Worm (Caenorhabditis elegans) whole organism, early embryonic: ENCODE measurements around the gene tag-131.

Source experiments
- B0310.2 ChIP-seq: sonication (generic microtip); optimal IDR thresholded peaks from 2 replicates; lab custom pipeline; 2016; ENCODE audit warnings: mild to moderate bottlenecking, missing genetic modification characterization, missing compliant biosample characterization
- F13C5.2 ChIP-seq: sonication (generic microtip); optimal IDR thresholded peaks from 2 replicates; lab custom pipeline; 2017; ENCODE audit warnings: mild to moderate bottlenecking, missing genetic modification characterization, inconsistent platforms, missing compliant biosample characterization
- aly-1 ChIP-seq: sonication (generic microtip); optimal IDR thresholded peaks from 2 replicates; lab custom pipeline; 2016; ENCODE audit warnings: missing genetic modification characterization, missing compliant biosample characterization
- ama-1 ChIP-seq: fragments of 150-350 bp; optimal IDR thresholded peaks from 2 replicates; lab custom pipeline; 2014
- ceh-36 ChIP-seq: sonication (generic microtip); optimal IDR thresholded peaks from 2 replicates; lab custom pipeline; 2016; ENCODE audit warnings: missing genetic modification characterization, inconsistent platforms, missing compliant biosample characterization
- ets-7 ChIP-seq: sonication (generic microtip); optimal IDR thresholded peaks from 2 replicates; lab custom pipeline; 2016; ENCODE audit warnings: missing genotype, missing genetic modification characterization, missing compliant biosample characterization
- flt-1 ChIP-seq: fragments of 200-800 bp; sonication (Bioruptor generic); IDR thresholded peaks from 2 replicates; pipeline ENCODE4 v1.3.6; 2022; ENCODE audit warnings: missing genetic modification characterization, missing compliant biosample characterization
- hmbx-1 ChIP-seq: sonication (generic microtip); optimal IDR thresholded peaks from 2 replicates; lab custom pipeline; 2016; ENCODE audit warnings: mild to moderate bottlenecking, missing genetic modification characterization, missing compliant biosample characterization
- hmg-4 ChIP-seq: fragments of 200-800 bp; sonication (Bioruptor generic); optimal IDR thresholded peaks from 2 replicates; lab custom pipeline; 2018; ENCODE audit warnings: mild to moderate bottlenecking, missing genetic modification characterization, missing compliant biosample characterization
- hnd-1 ChIP-seq: sonication (generic microtip); optimal IDR thresholded peaks from 2 replicates; lab custom pipeline; 2016; ENCODE audit warnings: missing genetic modification characterization, missing compliant biosample characterization
- pes-1 ChIP-seq: fragments of 200-800 bp; sonication (Bioruptor generic); IDR thresholded peaks from 2 replicates; pipeline ENCODE4 v1.3.6; 2022; ENCODE audit warnings: missing genetic modification reagents, missing genetic modification characterization, missing compliant biosample characterization
- scrt-1 ChIP-seq: fragments of 200-800 bp; sonication (Bioruptor generic); IDR thresholded peaks from 2 replicates; pipeline ENCODE4 v1.3.6; 2022; ENCODE audit warnings: missing genetic modification characterization, missing compliant biosample characterization
- sea-1 ChIP-seq: fragments of 200-800 bp; sonication (Bioruptor generic); conservative IDR thresholded peaks from 2 replicates; pipeline ENCODE4 v1.3.6; 2022; ENCODE audit warnings: missing genetic modification characterization, missing compliant biosample characterization
- tbx-11 ChIP-seq: fragments of 200-800 bp; sonication (Bioruptor generic); IDR thresholded peaks from 2 replicates; pipeline ENCODE4 v1.3.6; 2022; ENCODE audit warnings: missing genetic modification characterization, missing compliant biosample characterization
- tbx-37 ChIP-seq: fragments of 200-800 bp; sonication (Bioruptor generic); conservative IDR thresholded peaks from 2 replicates; pipeline ENCODE4 v1.3.6; 2022; ENCODE audit warnings: missing genetic modification reagents, missing genetic modification characterization, missing compliant biosample characterization
- tra-4 ChIP-seq: sonication (generic microtip); optimal IDR thresholded peaks from 2 replicates; lab custom pipeline; 2017; ENCODE audit warnings: missing genetic modification characterization, missing compliant biosample characterization

The tag-131 gene

DNA sequence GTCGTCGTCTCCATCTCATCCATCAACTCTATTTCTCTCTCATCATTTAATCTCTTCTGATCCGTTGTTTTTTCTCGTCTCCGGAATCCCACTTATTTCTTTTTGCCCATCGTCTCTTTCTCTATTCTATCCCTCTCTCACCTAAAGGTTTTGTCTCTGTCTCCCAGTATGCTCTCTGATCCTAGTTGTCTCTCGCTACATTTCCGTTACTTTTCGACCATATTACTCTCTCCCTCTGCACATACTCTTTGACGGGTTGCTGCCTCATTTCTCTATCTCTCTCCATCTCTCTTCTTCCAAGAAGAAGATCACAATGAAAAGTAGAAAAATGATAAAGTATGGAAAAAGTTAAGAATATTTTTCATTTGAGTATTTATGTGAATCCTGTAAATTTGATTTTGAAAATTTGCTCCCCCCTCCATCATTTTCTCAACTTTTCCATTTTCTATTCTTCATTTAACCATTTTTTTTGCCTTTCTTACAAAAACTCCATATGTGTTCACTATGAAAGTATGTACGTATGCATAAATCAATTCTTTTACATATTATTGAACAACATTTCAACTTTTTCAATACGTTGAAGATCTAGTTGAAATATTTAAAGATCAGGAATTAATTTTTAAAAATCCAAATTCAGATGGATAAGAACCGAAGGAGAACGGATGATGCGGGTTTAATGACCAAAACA lies at the start of gene tag-131:
Gene tag-131 (plus strand): TSS at position 638 of the 688 bp plus-strand sequence.
- TF ChIP-seq aly-1 (tag; lab: Kevin White, UChicago) (no peak), flt-1 (no peak), ets-7 (no peak), hnd-1 (tag; lab: Kevin White, UChicago) (no peak), tbx-37 (GFP tag; lab: Robert Waterston, UW) (no peak), sea-1 (no peak), pes-1 (GFP tag; lab: Robert Waterston, UW) (no peak), hmg-4 (GFP tag; lab: Kevin White, UChicago) (no peak), hmbx-1 (tag; lab: Kevin White, UChicago) (no peak), ama-1 (lab: Kevin White, UChicago) (no peak), tra-4 (tag; lab: Kevin White, UChicago) (no peak), scrt-1 (GFP tag; lab: Robert Waterston, UW) (no peak)

DNA sequence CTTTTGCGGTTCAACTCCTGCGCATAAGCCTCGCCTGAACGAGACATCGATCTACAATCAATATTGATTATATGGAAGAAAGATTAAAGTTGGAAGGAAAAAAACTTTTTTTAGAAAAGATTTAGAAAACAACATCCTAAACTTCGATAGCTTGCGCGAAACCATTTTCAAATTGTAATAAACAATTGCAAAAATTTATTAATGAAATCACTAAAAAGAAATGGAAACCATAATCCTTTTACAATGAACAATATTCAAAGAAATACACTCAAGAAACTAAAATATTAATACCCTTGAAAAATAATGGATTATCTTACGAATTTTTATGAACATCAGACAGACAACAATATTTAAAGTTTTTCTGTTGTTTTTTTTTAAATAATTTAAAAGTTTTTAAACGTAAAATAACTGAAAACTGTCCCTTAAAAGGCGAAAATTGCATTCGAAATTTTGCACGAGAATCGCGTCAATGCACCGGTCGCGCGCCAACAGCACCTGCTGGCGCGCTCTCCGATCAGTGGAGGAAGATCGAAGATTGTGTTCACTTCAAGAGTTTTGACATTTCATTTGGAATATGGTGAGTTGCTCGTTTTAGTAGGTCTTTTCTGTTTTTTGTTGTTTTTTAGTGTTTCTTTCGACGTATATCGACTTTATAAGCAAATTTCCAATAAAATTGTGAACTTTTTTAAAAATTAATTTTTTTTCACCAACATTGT lies 48.1 kb upstream of the tag-131 start, which contains the start of the genes sftb-1 and R10E4.1:
Gene sftb-1 (minus strand): TSS at position 51 of the 716 bp plus-strand sequence.
Gene R10E4.1 (plus strand): TSS at position 524 of the 716 bp plus-strand sequence.
- no peak for TF ChIP-seq B0310.2 (tag; lab: Kevin White, UChicago)
- no peak for TF ChIP-seq aly-1 (tag; lab: Kevin White, UChicago)
- TF ChIP-seq ceh-36 (tag; lab: Kevin White, UChicago), result no peak
- TF ChIP-seq ets-7, result no peak
- TF ChIP-seq flt-1, result no peak
- TF ChIP-seq hmg-4 (GFP tag; lab: Kevin White, UChicago), result no peak
- peak; percentile 2 for TF ChIP-seq F13C5.2 (tag; lab: Kevin White, UChicago)

DNA sequence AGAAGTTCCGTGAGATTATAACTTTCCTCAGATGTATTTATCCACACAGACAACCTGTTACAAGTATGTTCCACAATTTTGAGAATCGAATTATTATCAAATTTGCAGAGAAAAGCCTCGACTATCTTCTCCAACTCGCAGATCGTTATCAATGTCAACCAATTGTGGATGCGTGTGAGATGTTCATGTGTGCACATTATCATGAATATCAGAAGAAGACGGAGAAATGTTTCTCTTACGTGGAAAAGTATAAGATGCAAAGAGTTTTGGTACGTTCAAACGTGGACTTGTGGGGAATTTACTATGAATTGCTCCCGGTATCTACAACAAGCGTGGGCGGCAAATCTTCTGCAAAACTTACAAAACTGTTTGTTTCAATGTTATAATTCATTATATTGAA lies 46.4 kb upstream of the tag-131 start:
- TF ChIP-seq tra-4 (tag; lab: Kevin White, UChicago), result no peak
- no peak for TF ChIP-seq flt-1
- TF ChIP-seq tbx-37 (GFP tag; lab: Robert Waterston, UW), result no peak
- TF ChIP-seq pes-1 (GFP tag; lab: Robert Waterston, UW), result no peak
- no peak for TF ChIP-seq sea-1
- no peak for TF ChIP-seq F13C5.2 (tag; lab: Kevin White, UChicago)
- no peak for TF ChIP-seq ceh-36 (tag; lab: Kevin White, UChicago)
- TF ChIP-seq aly-1 (tag; lab: Kevin White, UChicago), result no peak
- no peak for TF ChIP-seq hmg-4 (GFP tag; lab: Kevin White, UChicago)
- TF ChIP-seq hnd-1 (tag; lab: Kevin White, UChicago), result no peak
- no peak for TF ChIP-seq hmbx-1 (tag; lab: Kevin White, UChicago)
- no peak for TF ChIP-seq tbx-11 (GFP tag; lab: Robert Waterston, UW)
- no peak for TF ChIP-seq ets-7

DNA sequence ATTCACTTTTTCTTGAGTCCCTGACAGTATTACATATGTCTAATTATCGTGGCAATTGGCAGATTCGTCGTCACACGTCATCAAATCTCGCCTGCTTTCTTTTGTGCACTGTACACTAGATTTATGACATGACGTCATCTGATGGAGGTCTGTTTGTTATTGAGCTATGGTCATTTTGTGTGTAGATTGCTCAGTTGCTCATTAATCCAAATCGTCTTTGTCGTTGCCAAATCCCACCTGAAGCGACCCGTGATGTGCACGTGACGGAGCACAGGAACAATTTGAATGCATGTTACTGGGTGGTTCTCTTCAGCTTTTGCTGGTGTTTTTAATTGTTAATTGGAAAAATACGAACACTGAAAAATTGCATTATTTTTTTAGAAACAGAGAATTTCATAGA lies 44.6 kb upstream of the tag-131 start:
- TF ChIP-seq B0310.2 (tag; lab: Kevin White, UChicago) (no peak), ceh-36 (tag; lab: Kevin White, UChicago) (peak; percentile 69), tbx-11 (GFP tag; lab: Robert Waterston, UW) (no peak), pes-1 (GFP tag; lab: Robert Waterston, UW) (no peak)

DNA sequence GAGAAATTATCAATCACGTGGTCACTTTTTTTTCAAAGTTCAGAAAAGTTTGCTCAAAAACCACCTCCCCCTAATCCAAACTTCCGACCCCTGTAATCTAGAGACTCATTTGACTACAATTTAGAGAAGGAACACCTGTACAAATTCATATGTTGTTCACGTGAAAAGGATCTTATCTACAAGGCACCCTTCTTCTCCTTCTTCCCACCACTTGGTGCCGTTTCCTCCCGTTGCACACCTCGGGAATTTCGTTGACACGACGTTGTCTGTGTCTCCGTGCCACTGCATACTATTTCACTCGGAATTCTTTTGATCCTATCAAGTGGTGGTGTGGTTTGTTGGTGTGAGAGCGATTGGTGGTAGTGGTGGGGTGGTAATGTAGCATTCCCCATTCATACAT lies 43.0 kb upstream of the tag-131 start:
- TF ChIP-seq F13C5.2 (tag; lab: Kevin White, UChicago) (no peak), tbx-37 (GFP tag; lab: Robert Waterston, UW) (no peak), hmg-4 (GFP tag; lab: Kevin White, UChicago) (peak; percentile 26), tbx-11 (GFP tag; lab: Robert Waterston, UW) (no peak)

DNA sequence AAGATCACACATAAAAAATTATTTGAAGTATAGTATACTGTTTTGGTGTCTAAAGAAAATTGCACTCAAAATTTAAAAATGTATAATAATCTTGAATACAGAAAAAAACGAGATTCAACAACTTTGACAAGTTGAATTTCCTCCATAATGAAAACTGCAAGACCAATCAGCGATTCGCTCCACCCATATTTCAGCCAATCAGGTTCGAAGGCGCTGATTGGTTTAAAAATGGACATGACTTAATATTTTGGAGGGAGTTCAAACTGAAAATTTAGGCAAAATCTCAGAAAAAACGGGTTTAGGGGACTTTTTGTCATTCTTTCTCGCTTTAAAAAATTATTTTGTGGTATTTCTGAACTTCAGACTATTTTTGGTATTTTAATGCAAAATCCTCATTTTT lies 41.8 kb upstream of the tag-131 start:
- TF ChIP-seq scrt-1 (GFP tag; lab: Robert Waterston, UW), result no peak
- no peak for TF ChIP-seq hnd-1 (tag; lab: Kevin White, UChicago)
- no peak for TF ChIP-seq pes-1 (GFP tag; lab: Robert Waterston, UW)
- peak; percentile 41 for TF ChIP-seq ama-1 (lab: Kevin White, UChicago)
- no peak for TF ChIP-seq ceh-36 (tag; lab: Kevin White, UChicago)
- TF ChIP-seq tbx-11 (GFP tag; lab: Robert Waterston, UW), result no peak
- no peak; the same call in 1 of the 2 replicates for TF ChIP-seq tbx-37 (GFP tag; lab: Robert Waterston, UW)

DNA sequence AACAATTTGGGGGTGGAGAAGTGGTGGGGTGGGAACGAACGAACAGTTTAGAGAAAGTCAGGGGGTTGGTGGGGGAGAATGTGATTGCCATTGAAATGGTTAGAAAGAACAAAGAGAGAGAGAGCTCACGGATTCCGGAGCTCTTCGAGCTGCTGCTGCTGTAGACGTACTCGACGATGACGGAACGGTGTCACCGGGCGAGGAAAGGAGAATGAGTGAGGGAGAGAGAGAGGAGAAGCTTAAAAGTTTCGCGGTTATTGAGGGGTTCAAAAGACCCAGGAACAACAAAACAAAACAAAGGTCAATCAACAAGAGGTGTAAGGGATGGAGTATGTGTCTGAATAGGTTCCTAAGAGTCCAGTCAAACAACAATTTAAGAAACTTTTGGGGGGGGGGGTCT lies 41.2 kb upstream of the tag-131 start:
- TF ChIP-seq ama-1 (lab: Kevin White, UChicago), result peak; percentile 94
- TF ChIP-seq hmg-4 (GFP tag; lab: Kevin White, UChicago), result no peak
- TF ChIP-seq pes-1 (GFP tag; lab: Robert Waterston, UW), result no peak
- no peak for TF ChIP-seq tra-4 (tag; lab: Kevin White, UChicago)

DNA sequence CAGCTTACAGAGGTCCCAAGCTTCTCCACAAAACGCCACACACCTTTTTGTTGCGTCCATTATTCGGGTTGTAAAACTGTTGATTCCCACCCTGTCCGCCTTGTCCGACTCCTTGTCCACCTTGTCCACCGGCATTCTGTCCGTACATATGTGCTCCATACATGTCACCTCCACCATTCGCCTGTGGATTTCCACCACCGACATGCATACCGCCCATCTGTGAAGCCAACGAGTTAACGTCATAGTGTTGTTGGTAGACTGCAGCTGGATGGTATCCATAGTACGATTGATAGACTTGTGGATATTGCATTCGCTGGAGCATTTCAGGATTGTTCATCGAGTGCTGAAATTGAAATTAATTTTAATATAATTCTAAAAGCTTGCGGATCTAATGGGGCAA lies 39.7 kb upstream of the tag-131 start:
- TF ChIP-seq flt-1, result no peak
- peak; percentile 11 for TF ChIP-seq ama-1 (lab: Kevin White, UChicago)
